Fruit fly (Drosophila melanogaster): ENCODE data around the gene CG1213.

dm6 chr3R:5871393-5871792 lies 30.4 kb downstream of the CG1213 start:
- TF ChIP-seq CG13204 (GFP tag; optimal IDR thresholded peaks at IDR 0.05): no peak
- no peak for TF ChIP-seq CG4496 (GFP tag; IDR thresholded peaks at IDR 0.05)
